Fruit fly (Drosophila melanogaster) whole organism, embryonic: ENCODE results near the gene Kah.

ENCODE experiments used
- Awh ChIP-seq: fragments of 200-800 bp; sonication (Bioruptor generic); IDR thresholded peaks from 2 replicates; pipeline ENCODE4, ENCODE4 v1.3.6; 2022; ENCODE audit warnings: missing biosample characterization, missing genetic modification characterization
- CG10209 ChIP-seq: fragments of 200-800 bp; sonication (Bioruptor generic); optimal IDR thresholded peaks from 3 replicates; lab custom pipeline; 2017; ENCODE audit warnings: missing biosample characterization, mild to moderate bottlenecking, missing genetic modification characterization, missing genetic modification reagents
- CG1024 ChIP-seq: fragments of 200-800 bp; sonication (Bioruptor generic); IDR thresholded peaks from 2 replicates; pipeline ENCODE4 v1.3.6; 2022; ENCODE audit warnings: missing biosample characterization, missing genetic modification characterization
- CG10274 ChIP-seq: fragments of 200-800 bp; sonication (Bioruptor generic); optimal IDR thresholded peaks from 3 replicates; lab custom pipeline; 2017; ENCODE audit warnings: missing biosample characterization, mild to moderate bottlenecking, missing genetic modification characterization
- CG10431 ChIP-seq: fragments of 200-800 bp; sonication (Bioruptor generic); optimal IDR thresholded peaks from 3 replicates; lab custom pipeline; 2018; ENCODE audit warnings: missing biosample characterization, mild to moderate bottlenecking, missing genetic modification characterization
- CG10462 ChIP-seq: fragments of 200-800 bp; sonication (Bioruptor generic); optimal IDR thresholded peaks from 2 replicates; lab custom pipeline; 2016; ENCODE audit warnings: missing biosample characterization, missing genetic modification characterization
- CG10565 ChIP-seq: fragments of 200-800 bp; sonication (Bioruptor generic); optimal IDR thresholded peaks from 3 replicates; lab custom pipeline; 2016; ENCODE audit warnings: missing biosample characterization, mild to moderate bottlenecking, missing genetic modification characterization
- CG12219 ChIP-seq: fragments of 200-800 bp; sonication (Bioruptor generic); optimal IDR thresholded peaks from 3 replicates; lab custom pipeline; 2018; ENCODE audit warnings: missing biosample characterization, mild to moderate bottlenecking, missing genetic modification characterization
- CG13296 ChIP-seq: fragments of 200-800 bp; sonication (Bioruptor generic); optimal IDR thresholded peaks from 3 replicates; lab custom pipeline; 2018; ENCODE audit warnings: missing biosample characterization, mild to moderate bottlenecking, missing genetic modification characterization
- CG14710 ChIP-seq: fragments of 200-800 bp; sonication (Bioruptor generic); optimal IDR thresholded peaks from 3 replicates; lab custom pipeline; 2019; ENCODE audit warnings: missing biosample characterization, mild to moderate bottlenecking, missing genetic modification characterization, moderate library complexity
- CG2129 ChIP-seq: fragments of 200-800 bp; sonication (Bioruptor generic); IDR thresholded peaks from 2 replicates; pipeline ENCODE4 v1.3.6; 2022; ENCODE audit warnings: missing biosample characterization, missing genetic modification characterization; ENCODE audit not compliant: partially characterized antibody
- CG3065 ChIP-seq: fragments of 200-800 bp; sonication (Bioruptor generic); optimal IDR thresholded peaks from 2 replicates; lab custom pipeline; 2016; ENCODE audit warnings: missing biosample characterization, missing genetic modification characterization
- CG31224 ChIP-seq: fragments of 200-800 bp; sonication (Bioruptor generic); IDR thresholded peaks from 2 replicates; pipeline ENCODE4 v1.3.6; 2022; ENCODE audit warnings: missing biosample characterization, missing genetic modification characterization
- CG3407 ChIP-seq: fragments of 200-800 bp; sonication (Bioruptor generic); optimal IDR thresholded peaks from 2 replicates; lab custom pipeline; 2018; ENCODE audit warnings: missing biosample characterization, mild to moderate bottlenecking, missing genetic modification characterization
- CG3838 ChIP-seq: fragments of 200-800 bp; sonication (Bioruptor generic); optimal IDR thresholded peaks from 3 replicates; lab custom pipeline; 2016; ENCODE audit warnings: missing biosample characterization, missing genetic modification characterization
- CG3995 ChIP-seq: fragments of 200-800 bp; sonication (Bioruptor generic); optimal IDR thresholded peaks from 3 replicates; lab custom pipeline; 2016; ENCODE audit warnings: missing biosample characterization, missing genetic modification characterization
- CG4360 ChIP-seq: fragments of 200-800 bp; sonication (Bioruptor generic); IDR thresholded peaks from 2 replicates; pipeline ENCODE4 v1.3.6; 2022; ENCODE audit warnings: missing biosample characterization, missing genetic modification characterization
- CG43689 ChIP-seq: fragments of 200-800 bp; sonication (Bioruptor generic); IDR thresholded peaks from 2 replicates; pipeline ENCODE4 v1.3.6; 2022; ENCODE audit warnings: missing biosample characterization, missing genetic modification characterization
- CG5245 ChIP-seq: fragments of 200-800 bp; sonication (Bioruptor generic); optimal IDR thresholded peaks from 3 replicates; lab custom pipeline; 2016; ENCODE audit warnings: missing biosample characterization, missing genetic modification characterization
- CG7271 ChIP-seq: fragments of 200-800 bp; sonication (Bioruptor generic); optimal IDR thresholded peaks from 2 replicates; lab custom pipeline; 2018; ENCODE audit warnings: missing biosample characterization, mild to moderate bottlenecking, missing genetic modification characterization, moderate library complexity
- CG7987 ChIP-seq: fragments of 200-800 bp; sonication (Bioruptor generic); optimal IDR thresholded peaks from 2 replicates; lab custom pipeline; 2018; ENCODE audit warnings: missing biosample characterization, mild to moderate bottlenecking, missing genetic modification characterization, moderate library complexity
- CG8089 ChIP-seq: fragments of 200-800 bp; sonication (Bioruptor generic); optimal IDR thresholded peaks from 3 replicates; lab custom pipeline; 2016; ENCODE audit warnings: missing biosample characterization, missing genetic modification characterization
- CG8388 ChIP-seq: fragments of 200-800 bp; sonication (Bioruptor generic); optimal IDR thresholded peaks from 2 replicates; lab custom pipeline; 2019; ENCODE audit warnings: missing biosample characterization, mild to moderate bottlenecking, missing genetic modification characterization, moderate library complexity
- CG8765 ChIP-seq: fragments of 200-800 bp; sonication (Bioruptor generic); IDR thresholded peaks from 2 replicates; pipeline ENCODE4 v1.3.6; 2022; ENCODE audit warnings: missing biosample characterization, missing genetic modification characterization
- CkIIα-i1 ChIP-seq: fragments of 200-800 bp; sonication (Bioruptor generic); IDR thresholded peaks from 2 replicates; pipeline ENCODE4 v1.3.6; 2022; ENCODE audit warnings: missing biosample characterization, missing genetic modification characterization
- Dp ChIP-seq: fragments of 200-800 bp; sonication (Bioruptor generic); optimal IDR thresholded peaks from 2 replicates; lab custom pipeline; 2018; ENCODE audit warnings: missing biosample characterization, mild to moderate bottlenecking, missing genetic modification characterization, moderate library complexity
- Gug ChIP-seq: fragments of 200-800 bp; sonication (Bioruptor generic); IDR thresholded peaks from 4 replicates; pipeline ENCODE4 v1.3.6; 2022; ENCODE audit warnings: missing biosample characterization, missing genetic modification characterization
- HLH3B ChIP-seq: fragments of 200-800 bp; sonication (Bioruptor generic); IDR thresholded peaks from 2 replicates; pipeline ENCODE4 v1.3.6; 2022; ENCODE audit warnings: missing biosample characterization, missing genetic modification characterization
- HmgZ ChIP-seq: fragments of 200-800 bp; sonication (Bioruptor generic); optimal IDR thresholded peaks from 2 replicates; lab custom pipeline; 2018; ENCODE audit warnings: missing biosample characterization, mild to moderate bottlenecking, missing genetic modification characterization
- MBD-R2 ChIP-seq: fragments of 200-800 bp; sonication (Bioruptor generic); IDR thresholded peaks from 2 replicates; pipeline ENCODE4 v1.3.6; 2022; ENCODE audit warnings: missing biosample characterization, missing genetic modification characterization
- MESR4 ChIP-seq: fragments of 200-800 bp; sonication (Bioruptor generic); optimal IDR thresholded peaks from 2 replicates; lab custom pipeline; 2018; ENCODE audit warnings: missing biosample characterization, mild to moderate bottlenecking, missing genetic modification characterization, moderate library complexity
- MTF-1 ChIP-seq: fragments of 200-800 bp; sonication (Bioruptor generic); optimal IDR thresholded peaks from 2 replicates; lab custom pipeline; 2018; ENCODE audit warnings: missing biosample characterization, mild to moderate bottlenecking, missing genetic modification characterization, borderline replicate concordance
- Mad ChIP-seq: fragments of 200-800 bp; sonication (Bioruptor generic); optimal IDR thresholded peaks from 2 replicates; lab custom pipeline; 2016; ENCODE audit warnings: missing biosample characterization, missing genetic modification characterization
- Myb ChIP-seq: fragments of 200-800 bp; sonication (Bioruptor generic); optimal IDR thresholded peaks from 2 replicates; lab custom pipeline; 2016; ENCODE audit warnings: missing biosample characterization, missing genetic modification characterization
- NFAT ChIP-seq: fragments of 200-800 bp; sonication (Bioruptor generic); IDR thresholded peaks from 2 replicates; pipeline ENCODE4 v1.3.6; 2022; ENCODE audit warnings: missing biosample characterization, missing genetic modification characterization
- Oli ChIP-seq: fragments of 200-800 bp; sonication (Bioruptor generic); optimal IDR thresholded peaks from 2 replicates; lab custom pipeline; 2018; ENCODE audit warnings: missing biosample characterization, mild to moderate bottlenecking, missing genetic modification characterization, moderate library complexity
- PHDP ChIP-seq: fragments of 200-800 bp; sonication (Bioruptor generic); optimal IDR thresholded peaks from 3 replicates; lab custom pipeline; 2018; ENCODE audit warnings: missing biosample characterization, mild to moderate bottlenecking, missing genetic modification characterization, moderate library complexity
- Sox102F ChIP-seq: fragments of 200-800 bp; sonication (Bioruptor generic); optimal IDR thresholded peaks from 2 replicates; lab custom pipeline; 2018; ENCODE audit warnings: missing biosample characterization, mild to moderate bottlenecking, missing genetic modification characterization, moderate library complexity
- Xbp1 ChIP-seq: fragments of 200-800 bp; sonication (Bioruptor generic); optimal IDR thresholded peaks from 3 replicates; lab custom pipeline; 2016; ENCODE audit warnings: missing biosample characterization, mild to moderate bottlenecking, missing genetic modification characterization
- hth ChIP-seq: fragments of >200 bp; optimal IDR thresholded peaks from 2 replicates; lab custom pipeline; 2017; ENCODE audit warnings: inconsistent platforms
- ken ChIP-seq: fragments of 200-800 bp; sonication (Bioruptor generic); IDR thresholded peaks from 3 replicates; pipeline ENCODE4 v1.3.6; 2022; ENCODE audit warnings: missing biosample characterization, missing genetic modification characterization
- lilli ChIP-seq: fragments of 200-800 bp; sonication (Bioruptor generic); optimal IDR thresholded peaks from 3 replicates; lab custom pipeline; 2016; ENCODE audit warnings: missing biosample characterization, missing genetic modification characterization
- pfk ChIP-seq: fragments of 200-800 bp; sonication (Bioruptor generic); optimal IDR thresholded peaks from 2 replicates; lab custom pipeline; 2018; ENCODE audit warnings: missing biosample characterization, mild to moderate bottlenecking, missing genetic modification characterization, moderate library complexity
- run ChIP-seq: fragments of 200-800 bp; sonication (Bioruptor generic); optimal IDR thresholded peaks from 3 replicates; lab custom pipeline; 2018; ENCODE audit warnings: missing biosample characterization, mild to moderate bottlenecking, missing genetic modification characterization
- shn ChIP-seq: fragments of 200-800 bp; sonication (Bioruptor generic); optimal IDR thresholded peaks from 3 replicates; lab custom pipeline; 2016; ENCODE audit warnings: missing biosample characterization, missing genetic modification characterization
- sob ChIP-seq: fragments of 200-800 bp; sonication (Bioruptor generic); IDR thresholded peaks from 2 replicates; pipeline ENCODE4 v1.3.6; 2022; ENCODE audit warnings: missing biosample characterization, missing genetic modification characterization
- trem ChIP-seq: fragments of 200-800 bp; optimal IDR thresholded peaks from 3 replicates; lab custom pipeline; 2019; ENCODE audit warnings: missing biosample characterization, mild to moderate bottlenecking, missing genetic modification characterization, moderate library complexity
- unpg ChIP-seq: fragments of 200-800 bp; sonication (Bioruptor generic); optimal IDR thresholded peaks from 3 replicates; lab custom pipeline; 2018; ENCODE audit warnings: missing biosample characterization, mild to moderate bottlenecking, missing genetic modification characterization, moderate library complexity
- wor ChIP-seq: fragments of 200-800 bp; sonication (Bioruptor generic); IDR thresholded peaks from 2 replicates; pipeline ENCODE4 v1.3.6; 2022; ENCODE audit warnings: missing biosample characterization, missing genetic modification characterization
- yki ChIP-seq: fragments of >200 bp; optimal IDR thresholded peaks from 3 replicates; lab custom pipeline; 2018

The Kah gene

DNA sequence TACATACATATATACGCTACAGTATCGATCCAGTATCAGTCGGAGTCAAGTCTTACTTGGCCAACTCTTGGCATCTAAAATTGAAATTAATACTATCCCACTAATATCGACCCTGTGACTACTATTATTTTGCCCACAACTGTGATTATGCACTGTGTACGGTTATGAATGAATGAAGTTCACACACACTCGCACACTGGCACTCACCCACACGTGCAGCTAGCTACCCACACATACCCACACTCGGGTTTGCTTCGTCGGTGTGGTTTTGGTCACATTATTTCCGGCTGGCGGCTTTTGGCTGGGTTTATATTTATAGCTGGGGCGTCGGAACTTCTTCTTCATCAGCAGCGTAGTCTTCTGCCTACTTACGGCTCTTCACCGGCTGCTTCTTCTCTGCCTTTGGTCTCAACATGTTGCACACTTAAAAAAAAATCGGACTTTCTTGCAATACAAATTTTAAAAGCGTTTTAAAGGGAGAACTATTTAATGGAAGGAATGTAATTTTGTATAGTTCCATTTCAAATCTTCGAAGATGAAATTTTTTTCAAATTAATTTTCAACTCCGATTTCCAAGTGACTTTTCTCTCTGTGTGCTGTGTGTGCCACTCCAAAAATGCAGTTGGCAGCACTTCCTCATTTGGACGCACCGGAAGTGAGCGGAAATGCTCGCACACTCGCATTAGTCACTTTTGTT lies 45.4 kb upstream of the Kah start (continued):
- TF ChIP-seq Dp (GFP tag; lab: Kevin White, UChicago) = no peak
- peak; percentile 68 for TF ChIP-seq CG3838 (GFP tag; lab: Kevin White, UChicago)
- TF ChIP-seq CG43689 = peak; percentile 79
- peak; percentile 85 for TF ChIP-seq Gug (GFP tag; lab: Robert Waterston, UW)
- TF ChIP-seq CG13296 (GFP tag; lab: Kevin White, UChicago) = peak; percentile 42
- peak; percentile 88 for TF ChIP-seq CG1024 (GFP tag; lab: Robert Waterston, UW)
- peak; percentile 79 for TF ChIP-seq CG3065 (GFP tag; lab: Kevin White, UChicago)
- TF ChIP-seq CG10274 (GFP tag; lab: Kevin White, UChicago) = peak; percentile 73
- peak; percentile 90 for TF ChIP-seq shn (GFP tag; lab: Kevin White, UChicago)
- peak; percentile 71 for TF ChIP-seq CkIIα-i1 (GFP tag; lab: Robert Waterston, UW)
- no peak for TF ChIP-seq yki (lab: Kevin White, UChicago)
- TF ChIP-seq HLH3B (GFP tag; lab: Robert Waterston, UW) = peak; percentile 91
- peak; percentile 96 for TF ChIP-seq trem
- TF ChIP-seq Xbp1 (GFP tag; lab: Kevin White, UChicago) = peak; percentile 94
- TF ChIP-seq ken (GFP tag; lab: Robert Waterston, UW) = peak; percentile 94
- peak; percentile 86 for TF ChIP-seq lilli (GFP tag; lab: Kevin White, UChicago)
- TF ChIP-seq pfk (GFP tag; lab: Kevin White, UChicago) = no peak
- TF ChIP-seq unpg = peak; percentile 94
- TF ChIP-seq Myb = peak; percentile 75
- TF ChIP-seq CG10209 (GFP tag; lab: Kevin White, UChicago) = peak; percentile 93
- peak; percentile 89 for TF ChIP-seq CG5245 (GFP tag; lab: Kevin White, UChicago)
- TF ChIP-seq CG10462 (GFP tag; lab: Kevin White, UChicago) = peak; percentile 87
- peak; percentile 65 for TF ChIP-seq CG31224 (GFP tag; lab: Robert Waterston, UW)
- TF ChIP-seq Mad (GFP tag; lab: Kevin White, UChicago) = peak; percentile 82
- TF ChIP-seq MBD-R2 = no peak; the same call in 1 of the 2 replicates
- TF ChIP-seq MTF-1 = peak; percentile 79
- TF ChIP-seq CG8388 (GFP tag; lab: Kevin White, UChicago) = peak; percentile 95
- TF ChIP-seq Awh = peak; percentile 94
- TF ChIP-seq CG2129 (GFP tag; lab: Robert Waterston, UW) = no peak
- peak; percentile 89 for TF ChIP-seq CG7271 (tag; lab: Kevin White, UChicago)
- TF ChIP-seq hth = no peak
- TF ChIP-seq CG8089 = peak; percentile 92
- peak; percentile 94 for TF ChIP-seq wor (GFP tag; lab: Robert Waterston, UW)
- peak; percentile 94 for TF ChIP-seq Oli (tag; lab: Kevin White, UChicago)
- peak; percentile 90 for TF ChIP-seq CG10431 (GFP tag; lab: Kevin White, UChicago)
- TF ChIP-seq CG12219 (GFP tag; lab: Kevin White, UChicago) = peak; percentile 90
- peak; percentile 70 for TF ChIP-seq CG10565 (GFP tag; lab: Kevin White, UChicago)
- TF ChIP-seq run (tag; lab: Kevin White, UChicago) = peak; percentile 61
- TF ChIP-seq Sox102F (GFP tag; lab: Kevin White, UChicago) = peak; percentile 95
- TF ChIP-seq CG4360 = peak; percentile 71
- peak; percentile 14 for TF ChIP-seq CG3995 (GFP tag; lab: Kevin White, UChicago)
- TF ChIP-seq NFAT = peak; percentile 48; the same call in 1 of the 2 replicates
- TF ChIP-seq HmgZ (tag; lab: Kevin White, UChicago) = peak; percentile 77
- TF ChIP-seq CG7987 (GFP tag; lab: Kevin White, UChicago) = peak; percentile 40
- peak; percentile 90 for TF ChIP-seq CG8765 (GFP tag; lab: Robert Waterston, UW)
- peak; percentile 90 for TF ChIP-seq CG3407 (GFP tag; lab: Kevin White, UChicago)
- peak; percentile 89 for TF ChIP-seq PHDP (tag; lab: Kevin White, UChicago)
- peak; percentile 6 for TF ChIP-seq MESR4 (GFP tag; lab: Kevin White, UChicago)
- peak; percentile 95 for TF ChIP-seq CG14710 (tag; lab: Kevin White, UChicago)
- TF ChIP-seq sob (GFP tag; lab: Robert Waterston, UW) = peak; percentile 80; the same call in 1 of the 2 replicates
